Fruit fly (Drosophila melanogaster): ENCODE measurements around the gene CG11601.

CG11601 gene

DNA sequence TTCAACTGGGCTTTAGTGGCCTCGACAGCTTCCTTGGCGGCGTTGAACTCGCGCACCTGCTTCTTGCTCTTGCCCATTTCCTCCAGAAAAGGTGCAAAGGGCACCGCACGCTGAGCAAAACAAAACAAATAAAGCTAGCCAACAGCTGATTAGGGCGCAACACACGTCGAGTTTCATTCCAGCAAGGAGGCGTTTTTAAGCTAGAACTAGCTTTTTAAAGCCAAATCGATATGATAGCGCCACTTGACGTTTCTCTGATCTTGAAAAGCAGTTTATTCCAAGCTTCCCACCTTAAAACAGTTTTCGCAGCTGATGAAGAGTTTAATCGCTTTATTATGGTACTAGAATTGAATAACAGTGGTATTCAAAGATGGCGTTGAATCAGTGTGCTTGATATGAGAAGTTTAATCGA is at the start of gene CG11601:
CG11601 (minus strand) TSS at position 199 of the 412 bp plus-strand sequence.
- peak; percentile 39 for TF ChIP-seq fu2 (GFP tag; optimal IDR thresholded peaks at IDR 0.05)
- no peak for TF ChIP-seq Awh (GFP tag; IDR thresholded peaks at IDR 0.05)
- no peak for TF ChIP-seq schlank (tag; optimal IDR thresholded peaks at IDR 0.05)
- 0 out of 2 replicates have a peak, but pooled peaks have one; percentile 5 for TF ChIP-seq sisA (GFP tag; IDR thresholded peaks at IDR 0.05)
- 0 out of 2 replicates have a peak, but pooled peaks have one; percentile 37 for TF ChIP-seq CG32532 (GFP tag; IDR thresholded peaks at IDR 0.05)
- no peak for TF ChIP-seq pros (GFP tag; optimal IDR thresholded peaks at IDR 0.05)
- TF ChIP-seq CG30431 (GFP tag; optimal IDR thresholded peaks at IDR 0.05), result no peak
- TF ChIP-seq tna (GFP tag; IDR thresholded peaks at IDR 0.05; ENCODE audit: partially characterized antibody), result no peak
- TF ChIP-seq Usf (GFP tag; optimal IDR thresholded peaks at IDR 0.05), result no peak
- no peak for TF ChIP-seq CG17186 (GFP tag; optimal IDR thresholded peaks at IDR 0.05)
- no peak for TF ChIP-seq repo (GFP tag; optimal IDR thresholded peaks at IDR 0.05)
- TF ChIP-seq chm (GFP tag; IDR thresholded peaks at IDR 0.05), result no peak
- peak; percentile 75 for TF ChIP-seq sens (GFP tag)
- TF ChIP-seq gfzf (GFP tag; optimal IDR thresholded peaks at IDR 0.05), result peak; percentile 58
- peak in 1 of 2 experiments; percentile 9 for TF ChIP-seq Hr51 (GFP tag; optimal IDR thresholded peaks at IDR 0.05)
- peak; percentile 60 for TF ChIP-seq dysf (GFP tag; IDR thresholded peaks at IDR 0.05)
- TF ChIP-seq grau (tag; optimal IDR thresholded peaks at IDR 0.05), result peak; percentile 40
- TF ChIP-seq Gug (GFP tag; IDR thresholded peaks at IDR 0.05), result peak; percentile 21; the same call in 1 of the 4 replicates
- peak; percentile 20; the same call in 1 of the 2 replicates for TF ChIP-seq Atf6 (GFP tag; IDR thresholded peaks at IDR 0.05)
- no peak for TF ChIP-seq Camta (GFP tag; optimal IDR thresholded peaks at IDR 0.05)
- TF ChIP-seq CG10147 (GFP tag; optimal IDR thresholded peaks at IDR 0.05), result peak; percentile 21
- TF ChIP-seq CG4328 (GFP tag; optimal IDR thresholded peaks at IDR 0.05), result no peak
- TF ChIP-seq CG4854 (GFP tag; optimal IDR thresholded peaks at IDR 0.05), result no peak
- no peak for TF ChIP-seq run (tag; optimal IDR thresholded peaks at IDR 0.05)
- TF ChIP-seq CG6254 (GFP tag; optimal IDR thresholded peaks at IDR 0.05), result no peak
- no peak for TF ChIP-seq CG31441 (GFP tag; IDR thresholded peaks at IDR 0.05)
- no peak for TF ChIP-seq Mrtf (GFP tag; IDR thresholded peaks at IDR 0.05)
- TF ChIP-seq CG3838 (GFP tag; optimal IDR thresholded peaks at IDR 0.05), result no peak
- TF ChIP-seq kay (GFP tag; optimal IDR thresholded peaks at IDR 0.05), result peak; percentile 21
- TF ChIP-seq CG4282 (GFP tag; optimal IDR thresholded peaks at IDR 0.05), result peak; percentile 59
- no peak for TF ChIP-seq jumu (GFP tag; optimal IDR thresholded peaks at IDR 0.05)
- TF ChIP-seq YL-1 (GFP tag; optimal IDR thresholded peaks at IDR 0.05), result peak; percentile 22
- peak; percentile 49 for TF ChIP-seq CG12659 (GFP tag; optimal IDR thresholded peaks at IDR 0.05)
- TF ChIP-seq Pdp1 (GFP tag; optimal IDR thresholded peaks at IDR 0.05), result peak in 1 of 2 experiments; percentile 57
- peak; percentile 19 for TF ChIP-seq chn (GFP tag; optimal IDR thresholded peaks at IDR 0.05)
- peak; percentile 2 for TF ChIP-seq CG18262 (tag; optimal IDR thresholded peaks at IDR 0.05)
- TF ChIP-seq pfk (GFP tag; optimal IDR thresholded peaks at IDR 0.05), result no peak
- TF ChIP-seq dmrt11E (tag; optimal IDR thresholded peaks at IDR 0.05), result peak; percentile 1
- 0 out of 2 replicates have a peak, but pooled peaks have one; percentile 11 for TF ChIP-seq sna (GFP tag; IDR thresholded peaks at IDR 0.05; ENCODE audit: partially characterized antibody)
- TF ChIP-seq Fer2 (tag; optimal IDR thresholded peaks at IDR 0.05), result no peak
- TF ChIP-seq Side (GFP tag; optimal IDR thresholded peaks at IDR 0.05), result peak; percentile 10
- no peak for TF ChIP-seq CG6175 (GFP tag; IDR thresholded peaks at IDR 0.05)
- no peak for TF ChIP-seq CG8281 (tag; optimal IDR thresholded peaks at IDR 0.05)
- no peak for TF ChIP-seq Bdp1 (GFP tag; optimal IDR thresholded peaks at IDR 0.05)
- peak; percentile 79 for TF ChIP-seq phol (tag; optimal IDR thresholded peaks at IDR 0.05)
- no peak for TF ChIP-seq yki (optimal IDR thresholded peaks at IDR 0.05)
- no peak for TF ChIP-seq cas (GFP tag; IDR thresholded peaks at IDR 0.05)
- TF ChIP-seq vnd (GFP tag; IDR thresholded peaks at IDR 0.05; ENCODE audit: partially characterized antibody), result 0 out of 3 replicates have a peak, but pooled peaks have one; percentile 19
- TF ChIP-seq CG9437 (GFP tag; optimal IDR thresholded peaks at IDR 0.05), result no peak
- TF ChIP-seq CG18599 (GFP tag; optimal IDR thresholded peaks at IDR 0.05), result no peak
- no peak for TF ChIP-seq trh (GFP tag; optimal IDR thresholded peaks at IDR 0.05)

Data from whole organism, embryonic.